Worm (Caenorhabditis elegans) whole organism, young adult: ENCODE data around the gene kin-5.

Source experiments
- madf-8 ChIP-seq: fragments of 200-800 bp; sonication (Bioruptor generic); conservative IDR thresholded peaks from 2 replicates; pipeline ENCODE4 v1.3.6; 2022; ENCODE audit warnings: missing genetic modification reagents, missing genetic modification characterization, missing compliant biosample characterization
- ztf-25 ChIP-seq: fragments of 200-800 bp; sonication (Bioruptor generic); IDR thresholded peaks from 2 replicates; pipeline ENCODE4 v1.3.6; 2022; ENCODE audit warnings: missing genetic modification reagents, missing genetic modification characterization, missing compliant biosample characterization

DNA sequence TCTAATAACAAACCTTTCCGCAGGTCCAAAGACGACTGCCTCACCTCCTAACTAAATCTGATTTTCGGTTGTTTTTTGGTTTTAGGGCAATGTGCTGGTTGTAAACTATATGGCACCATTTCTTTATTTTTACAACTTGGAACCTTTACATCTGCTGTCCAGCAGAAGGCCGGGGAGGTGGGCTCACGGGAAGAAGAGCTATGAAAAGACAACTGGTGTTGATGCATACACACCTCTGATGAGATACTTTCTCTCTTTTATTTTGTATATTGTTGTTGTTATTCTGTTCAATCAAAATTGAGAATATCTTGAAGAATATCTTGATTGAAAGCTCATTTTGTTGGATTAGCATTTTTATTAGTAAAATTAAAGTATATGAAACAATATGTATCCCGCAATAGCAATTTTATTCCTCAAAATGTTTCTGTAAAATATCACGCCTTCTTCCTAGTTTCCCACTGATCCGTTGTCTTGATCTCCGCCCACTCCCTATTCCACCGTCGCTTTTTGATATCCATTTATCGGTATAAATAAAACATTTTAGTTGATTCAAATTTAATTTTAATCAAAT is 8.7 kb upstream of the kin-5 start, which contains the start of gene dhp-2:
- TF ChIP-seq ztf-25 (GFP tag; lab: Robert Waterston, UW) (no peak), madf-8 (no peak)
